Worm (Caenorhabditis elegans): ENCODE data around the gene Y69H2.17.

Gene Y69H2.17

ce11 chrV:18710045-18710490 lies 25.3 kb downstream of the Y69H2.17 start:
- TF ChIP-seq unc-62 (GFP tag; optimal IDR thresholded peaks at IDR 0.05) (no peak), snpc-4 (tag; optimal IDR thresholded peaks at IDR 0.05) (no peak), ceh-82 (tag; optimal IDR thresholded peaks at IDR 0.05) (no peak), lin-13 (GFP tag; optimal IDR thresholded peaks at IDR 0.05) (peak; percentile 33), lin-39 (tag; optimal IDR thresholded peaks at IDR 0.05) (no peak), ztf-1 (GFP tag; conservative IDR thresholded peaks at IDR 0.05) (no peak), sem-4 (tag; optimal IDR thresholded peaks at IDR 0.05) (peak; percentile 88), egl-27 (tag; optimal IDR thresholded peaks at IDR 0.05) (no peak), C34F6.9 (tag; optimal IDR thresholded peaks at IDR 0.05) (peak; percentile 28), unc-39 (tag; optimal IDR thresholded peaks at IDR 0.05) (no peak), nhr-12 (tag; optimal IDR thresholded peaks at IDR 0.05) (no peak), skn-1 (tag; optimal IDR thresholded peaks at IDR 0.05) (no peak), unc-55 (GFP tag; optimal IDR thresholded peaks at IDR 0.05) (peak; percentile 68), F13H6.1 (tag; optimal IDR thresholded peaks at IDR 0.05) (no peak), lsy-2 (tag; optimal IDR thresholded peaks at IDR 0.05) (peak in 1 of 2 experiments; percentile 64), nhr-25 (tag; optimal IDR thresholded peaks at IDR 0.05) (no peak)

DNA sequence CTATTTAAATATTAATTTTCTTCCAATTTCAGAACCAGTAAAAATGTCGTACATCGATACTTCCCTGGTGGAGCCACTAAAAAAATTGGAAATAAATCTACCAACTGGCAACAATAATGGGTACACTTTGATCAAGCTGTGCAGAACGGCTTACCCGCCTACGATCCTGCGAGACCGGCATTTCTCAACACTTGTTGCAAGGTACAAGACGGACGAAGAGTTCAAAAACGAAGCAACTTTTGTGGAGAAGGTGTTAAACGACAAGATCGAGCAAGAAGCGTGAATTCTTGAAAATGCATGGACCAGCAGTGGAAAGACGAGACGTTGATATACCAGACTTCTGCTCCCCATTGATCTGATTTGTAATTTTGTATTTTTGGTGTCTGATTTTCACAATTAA lies 26.6 kb downstream of the Y69H2.17 start:
- no peak for TF ChIP-seq blmp-1 (tag; optimal IDR thresholded peaks at IDR 0.05; ENCODE audit: insufficient read depth)
- no peak for TF ChIP-seq ztf-1 (GFP tag; conservative IDR thresholded peaks at IDR 0.05)
- no peak for TF ChIP-seq sma-9 (GFP tag; optimal IDR thresholded peaks at IDR 0.05)
- no peak for TF ChIP-seq sma-9 (tag; optimal IDR thresholded peaks at IDR 0.05)
- TF ChIP-seq nhr-10 (tag; optimal IDR thresholded peaks at IDR 0.05) = no peak
- TF ChIP-seq elt-3 (tag; optimal IDR thresholded peaks at IDR 0.05) = no peak
- no peak for TF ChIP-seq ztf-11 (tag; optimal IDR thresholded peaks at IDR 0.05)
- no peak for TF ChIP-seq aly-2 (tag; optimal IDR thresholded peaks at IDR 0.05)
- TF ChIP-seq ztf-4 (tag; optimal IDR thresholded peaks at IDR 0.05) = no peak
- no peak for TF ChIP-seq mab-5 (tag; optimal IDR thresholded peaks at IDR 0.05)
- no peak for TF ChIP-seq C34F6.9 (tag; optimal IDR thresholded peaks at IDR 0.05)
- no peak for TF ChIP-seq lin-13 (GFP tag; optimal IDR thresholded peaks at IDR 0.05)
- no peak for TF ChIP-seq nhr-11 (tag; optimal IDR thresholded peaks at IDR 0.05)
- no peak for TF ChIP-seq ama-1 (optimal IDR thresholded peaks at IDR 0.05)
- TF ChIP-seq egl-27 (tag; optimal IDR thresholded peaks at IDR 0.05) = no peak
- no peak for TF ChIP-seq zag-1 (tag; optimal IDR thresholded peaks at IDR 0.05)
- no peak for TF ChIP-seq lin-11 (tag; optimal IDR thresholded peaks at IDR 0.05)
- no peak for TF ChIP-seq nhr-21 (tag; optimal IDR thresholded peaks at IDR 0.05)

ce11 chrV:18712118-18712517 lies 27.4 kb downstream of the Y69H2.17 start:
- TF ChIP-seq nhr-237 (tag; optimal IDR thresholded peaks at IDR 0.05) = no peak
- no peak for TF ChIP-seq nhr-129 (tag; optimal IDR thresholded peaks at IDR 0.05)
- no peak for TF ChIP-seq unc-39 (tag; optimal IDR thresholded peaks at IDR 0.05)
- no peak for TF ChIP-seq ztf-4 (tag; optimal IDR thresholded peaks at IDR 0.05)
- TF ChIP-seq ceh-16 (tag; optimal IDR thresholded peaks at IDR 0.05) = no peak
- TF ChIP-seq mab-5 (tag; optimal IDR thresholded peaks at IDR 0.05) = no peak
- no peak for TF ChIP-seq ztf-1 (GFP tag; conservative IDR thresholded peaks at IDR 0.05)
- TF ChIP-seq aly-2 (tag; optimal IDR thresholded peaks at IDR 0.05) = no peak
- no peak for TF ChIP-seq R02D3.7 (tag; optimal IDR thresholded peaks at IDR 0.05)
- TF ChIP-seq unc-62 (GFP tag; optimal IDR thresholded peaks at IDR 0.05) = no peak
- no peak for TF ChIP-seq lin-13 (GFP tag; optimal IDR thresholded peaks at IDR 0.05)
- no peak for TF ChIP-seq skn-1 (tag; optimal IDR thresholded peaks at IDR 0.05)
- no peak for TF ChIP-seq dmd-4 (tag; optimal IDR thresholded peaks at IDR 0.05)
- no peak for TF ChIP-seq nhr-12 (tag; optimal IDR thresholded peaks at IDR 0.05)
- no peak for TF ChIP-seq Y55F3AM.14 (GFP tag; optimal IDR thresholded peaks at IDR 0.05)
- TF ChIP-seq elt-1 (tag; optimal IDR thresholded peaks at IDR 0.05) = no peak
- TF ChIP-seq mdl-1 (tag; optimal IDR thresholded peaks at IDR 0.05) = no peak
- TF ChIP-seq unc-55 (GFP tag; optimal IDR thresholded peaks at IDR 0.05) = no peak
- TF ChIP-seq C34F6.9 (tag; optimal IDR thresholded peaks at IDR 0.05) = no peak

- peak; percentile 34 for TF ChIP-seq nhr-23 (tag; optimal IDR thresholded peaks at IDR 0.05)
- TF ChIP-seq nhr-6 (tag; optimal IDR thresholded peaks at IDR 0.05) = no peak
Measured at ce11 chrV:18719412-18719811, 34.7 kb downstream of the Y69H2.17 start.

Measured in whole organism, L2 larva.